Fruit fly (Drosophila melanogaster) whole organism, embryonic: ENCODE measurements around the gene CG14357.
A peak's percentile ranks its signal among the peaks of the same experiment; 100 is the strongest.

Experiments used
- CG10543 ChIP-seq: fragments of 200-800 bp; sonication (Bioruptor generic); optimal IDR thresholded peaks from 3 replicates; lab custom pipeline; 2017; ENCODE audit warnings: missing biosample characterization, mild to moderate bottlenecking, missing genetic modification characterization, moderate library complexity
- CG11456 ChIP-seq: fragments of 200-800 bp; sonication (Bioruptor generic); IDR thresholded peaks from 3 replicates; pipeline ENCODE4 v1.3.6; 2022; ENCODE audit warnings: missing biosample characterization, missing genetic modification characterization
- CG11504 ChIP-seq: fragments of 200-800 bp; sonication (Bioruptor generic); optimal IDR thresholded peaks from 3 replicates; lab custom pipeline; 2019; ENCODE audit warnings: missing biosample characterization, mild to moderate bottlenecking, missing genetic modification characterization, moderate library complexity
- CG12744 ChIP-seq: fragments of 200-800 bp; sonication (Bioruptor generic); optimal IDR thresholded peaks from 2 replicates; lab custom pipeline; 2016; ENCODE audit warnings: missing biosample characterization, missing genetic modification characterization
- CG13287 ChIP-seq: fragments of 200-800 bp; sonication (Bioruptor generic); IDR thresholded peaks from 2 replicates; pipeline ENCODE4 v1.3.6; 2022; ENCODE audit warnings: missing biosample characterization, missing genetic modification characterization; ENCODE audit not compliant: partially characterized antibody
- CG13424 ChIP-seq: fragments of 200-800 bp; sonication (Bioruptor generic); optimal IDR thresholded peaks from 2 replicates; lab custom pipeline; 2019; ENCODE audit warnings: missing biosample characterization, mild to moderate bottlenecking, missing genetic modification characterization, moderate library complexity
- CG17385 ChIP-seq: fragments of 200-800 bp; sonication (Bioruptor generic); optimal IDR thresholded peaks from 3 replicates; lab custom pipeline; 2018; ENCODE audit warnings: missing biosample characterization, mild to moderate bottlenecking, missing genetic modification characterization
- CG30020 ChIP-seq: fragments of 200-800 bp; optimal IDR thresholded peaks from 2 replicates; lab custom pipeline; 2019; ENCODE audit warnings: missing biosample characterization, mild to moderate bottlenecking, missing genetic modification characterization, moderate library complexity
- CG30403 ChIP-seq: fragments of 200-800 bp; sonication (Bioruptor generic); optimal IDR thresholded peaks from 3 replicates; lab custom pipeline; 2016; ENCODE audit warnings: missing biosample characterization, missing genetic modification characterization
- CG31388 ChIP-seq: fragments of 200-800 bp; sonication (Bioruptor generic); optimal IDR thresholded peaks from 2 replicates; lab custom pipeline; 2016; ENCODE audit warnings: missing biosample characterization, missing genetic modification characterization
- CG31441 ChIP-seq: fragments of 200-800 bp; sonication (Bioruptor generic); IDR thresholded peaks from 2 replicates; pipeline ENCODE4 v1.3.6; 2022; ENCODE audit warnings: missing biosample characterization, missing genetic modification characterization
- CG4282 ChIP-seq: fragments of 200-800 bp; sonication (Bioruptor generic); optimal IDR thresholded peaks from 2 replicates; lab custom pipeline; 2016; ENCODE audit warnings: missing biosample characterization, missing genetic modification characterization
- CG4328 ChIP-seq: fragments of 200-800 bp; sonication (Bioruptor generic); optimal IDR thresholded peaks from 3 replicates; lab custom pipeline; 2017; ENCODE audit warnings: missing biosample characterization, missing genetic modification reagents, missing genetic modification characterization
- CG4360 ChIP-seq: fragments of 200-800 bp; sonication (Bioruptor generic); IDR thresholded peaks from 2 replicates; pipeline ENCODE4 v1.3.6; 2022; ENCODE audit warnings: missing biosample characterization, missing genetic modification characterization
- CG6175 ChIP-seq: fragments of 200-800 bp; sonication (Bioruptor generic); IDR thresholded peaks from 3 replicates; pipeline ENCODE4 v1.3.6; 2022; ENCODE audit warnings: missing biosample characterization, missing genetic modification characterization
- CG7745 ChIP-seq: fragments of 200-800 bp; sonication (Bioruptor generic); optimal IDR thresholded peaks from 2 replicates; lab custom pipeline; 2018; ENCODE audit warnings: missing biosample characterization, mild to moderate bottlenecking, missing genetic modification characterization, moderate library complexity
- CoRest ChIP-seq: fragments of 200-800 bp; sonication (Bioruptor generic); optimal IDR thresholded peaks from 3 replicates; lab custom pipeline; 2018; ENCODE audit warnings: missing biosample characterization, mild to moderate bottlenecking, missing genetic modification characterization, moderate library complexity
- D ChIP-seq, 2 experiments: fragments of 200-800 bp in 1 of 2; fragments of >200 bp in 1 of 2; sonication (Bioruptor generic) in 1 of 2; optimal IDR thresholded peaks; 2 replicates in 1 of 2; 3 replicates in 1 of 2; lab custom pipeline; 2017; ENCODE audit warnings: mild to moderate bottlenecking in 1 of 2, missing biosample characterization in 1 of 2, missing genetic modification characterization in 1 of 2, missing genetic modification reagents in 1 of 2
- D19B ChIP-seq: fragments of 200-800 bp; sonication (Bioruptor generic); optimal IDR thresholded peaks from 2 replicates; lab custom pipeline; 2017; ENCODE audit warnings: missing biosample characterization, mild to moderate bottlenecking, missing genetic modification characterization
- Drgx ChIP-seq: fragments of 200-800 bp; sonication (Bioruptor generic); IDR thresholded peaks from 2 replicates; pipeline ENCODE4 v1.3.6; 2022; ENCODE audit warnings: missing biosample characterization, missing genetic modification characterization
- E2f1 ChIP-seq: fragments of 200-800 bp; sonication (Bioruptor generic); IDR thresholded peaks from 2 replicates; pipeline ENCODE4 v1.3.6; 2022; ENCODE audit warnings: missing biosample characterization, missing genetic modification characterization
- E2f2 ChIP-seq: fragments of 200-800 bp; sonication (Bioruptor generic); IDR thresholded peaks from 2 replicates; pipeline ENCODE4 v1.3.6; 2022; ENCODE audit warnings: missing biosample characterization, missing genetic modification characterization
- Eip74EF ChIP-seq, 2 experiments: fragments of 200-800 bp in 1 of 2; fragments of >200 bp in 1 of 2; sonication (Bioruptor generic) in 1 of 2; optimal IDR thresholded peaks; 2 replicates each; lab custom pipeline; 2017 to 2019; ENCODE audit warnings: missing biosample characterization in 2 of 2, missing genetic modification characterization in 2 of 2, mild to moderate bottlenecking in 1 of 2, moderate library complexity in 1 of 2
- GATAe ChIP-seq: fragments of 200-800 bp; sonication (Bioruptor generic); conservative IDR thresholded peaks from 2 replicates; pipeline ENCODE4 v1.3.6; 2022; ENCODE audit warnings: missing biosample characterization, missing genetic modification characterization
- Hr3 ChIP-seq: fragments of 200-800 bp; sonication (Bioruptor generic); optimal IDR thresholded peaks from 3 replicates; lab custom pipeline; 2016; ENCODE audit warnings: missing biosample characterization, missing genetic modification characterization
- MTF-1 ChIP-seq: fragments of 200-800 bp; sonication (Bioruptor generic); optimal IDR thresholded peaks from 2 replicates; lab custom pipeline; 2018; ENCODE audit warnings: missing biosample characterization, mild to moderate bottlenecking, missing genetic modification characterization, borderline replicate concordance
- Max ChIP-seq: fragments of 200-800 bp; sonication (Bioruptor generic); optimal IDR thresholded peaks from 2 replicates; lab custom pipeline; 2016; ENCODE audit warnings: missing biosample characterization, mild to moderate bottlenecking, missing genetic modification characterization
- Mrtf ChIP-seq: fragments of 200-800 bp; sonication (Bioruptor generic); IDR thresholded peaks from 3 replicates; pipeline ENCODE4 v1.3.6; 2022; ENCODE audit warnings: missing biosample characterization, missing genetic modification characterization
- Myb ChIP-seq: fragments of 200-800 bp; sonication (Bioruptor generic); optimal IDR thresholded peaks from 2 replicates; lab custom pipeline; 2016; ENCODE audit warnings: missing biosample characterization, missing genetic modification characterization
- Nf-YC ChIP-seq: fragments of 200-800 bp; optimal IDR thresholded peaks from 3 replicates; lab custom pipeline; 2019; ENCODE audit warnings: missing biosample characterization, mild to moderate bottlenecking, missing genetic modification characterization, moderate library complexity
- Oli ChIP-seq: fragments of 200-800 bp; sonication (Bioruptor generic); optimal IDR thresholded peaks from 2 replicates; lab custom pipeline; 2018; ENCODE audit warnings: missing biosample characterization, mild to moderate bottlenecking, missing genetic modification characterization, moderate library complexity
- Rfx ChIP-seq: fragments of 200-800 bp; sonication (Bioruptor generic); IDR thresholded peaks from 2 replicates; pipeline ENCODE4 v1.3.6; 2022; ENCODE audit warnings: missing biosample characterization, missing genetic modification characterization
- Rx ChIP-seq: fragments of 200-800 bp; sonication (Bioruptor generic); IDR thresholded peaks from 2 replicates; pipeline ENCODE4 v1.3.6; 2022; ENCODE audit warnings: missing biosample characterization, missing genetic modification characterization
- bab2 ChIP-seq: fragments of 200-800 bp; sonication (Bioruptor generic); optimal IDR thresholded peaks from 2 replicates; lab custom pipeline; 2016; ENCODE audit warnings: missing biosample characterization, missing genetic modification characterization
- bigmax ChIP-seq: fragments of 200-800 bp; sonication (Bioruptor generic); optimal IDR thresholded peaks from 2 replicates; lab custom pipeline; 2018; ENCODE audit warnings: missing biosample characterization, mild to moderate bottlenecking, missing genetic modification characterization
- ewg ChIP-seq: fragments of 200-800 bp; sonication (Bioruptor generic); optimal IDR thresholded peaks from 3 replicates; lab custom pipeline; 2017; ENCODE audit warnings: mild to moderate bottlenecking, missing biosample characterization, missing genetic modification reagents, missing genetic modification characterization
- insv ChIP-seq, 2 experiments: fragments of 200-800 bp; sonication (Bioruptor generic); optimal IDR thresholded peaks; 3 replicates each; lab custom pipeline; 2016 to 2018; ENCODE audit warnings: missing biosample characterization in 2 of 2, missing genetic modification characterization in 2 of 2
- inv ChIP-seq: fragments of 200-800 bp; sonication (Bioruptor generic); IDR thresholded peaks from 2 replicates; pipeline ENCODE4 v1.3.6; 2022; ENCODE audit warnings: missing biosample characterization, missing genetic modification characterization; ENCODE audit not compliant: partially characterized antibody
- lbe ChIP-seq: fragments of 200-800 bp; sonication (Bioruptor generic); optimal IDR thresholded peaks from 2 replicates; lab custom pipeline; 2016; ENCODE audit warnings: missing biosample characterization, mild to moderate bottlenecking, missing genetic modification characterization
- lmd ChIP-seq: fragments of 200-800 bp; sonication (Bioruptor generic); IDR thresholded peaks from 2 replicates; pipeline ENCODE4 v1.3.6; 2022; ENCODE audit warnings: missing biosample characterization, missing genetic modification characterization
- otp ChIP-seq: fragments of 200-800 bp; sonication (Bioruptor generic); IDR thresholded peaks from 3 replicates; pipeline ENCODE4, ENCODE4 v1.3.6; 2022; ENCODE audit warnings: missing biosample characterization, missing genetic modification characterization
- run ChIP-seq: fragments of 200-800 bp; sonication (Bioruptor generic); optimal IDR thresholded peaks from 3 replicates; lab custom pipeline; 2018; ENCODE audit warnings: missing biosample characterization, mild to moderate bottlenecking, missing genetic modification characterization
- seq ChIP-seq: fragments of 200-800 bp; sonication (Bioruptor generic); IDR thresholded peaks from 2 replicates; pipeline ENCODE4 v1.3.6; 2022; ENCODE audit warnings: missing biosample characterization, missing genetic modification characterization
- ssp ChIP-seq: fragments of 200-800 bp; sonication (Bioruptor generic); IDR thresholded peaks from 2 replicates; pipeline ENCODE4 v1.3.6; 2022; ENCODE audit warnings: missing biosample characterization, missing genetic modification characterization
- stc ChIP-seq: fragments of 200-800 bp; sonication (Bioruptor generic); IDR thresholded peaks from 2 replicates; pipeline ENCODE4 v1.3.6; 2022; ENCODE audit warnings: missing biosample characterization, missing genetic modification characterization
- sug ChIP-seq: fragments of 200-800 bp; optimal IDR thresholded peaks from 2 replicates; lab custom pipeline; 2019; ENCODE audit warnings: missing biosample characterization, mild to moderate bottlenecking, missing genetic modification characterization, moderate library complexity
- vnd ChIP-seq: fragments of 200-800 bp; sonication (Bioruptor generic); IDR thresholded peaks from 3 replicates; pipeline ENCODE4 v1.3.6; 2022; ENCODE audit warnings: missing biosample characterization, missing genetic modification characterization; ENCODE audit not compliant: partially characterized antibody
- wek ChIP-seq: fragments of 200-800 bp; sonication (Bioruptor generic); optimal IDR thresholded peaks from 3 replicates; lab custom pipeline; 2018; ENCODE audit warnings: missing biosample characterization, mild to moderate bottlenecking, missing genetic modification characterization, moderate library complexity
- zfh2 ChIP-seq: fragments of 200-800 bp; sonication (Bioruptor generic); optimal IDR thresholded peaks from 2 replicates; lab custom pipeline; 2016; ENCODE audit warnings: missing biosample characterization, missing genetic modification characterization

The CG14357 gene

dm6 chr3R:14122347-14122812, 10.4 kb upstream of the CG14357 start, which contains the start of the genes Abi and twf (continued):
- TF ChIP-seq ewg (GFP tag; lab: Kevin White, UChicago), result peak; percentile 50
- TF ChIP-seq seq (GFP tag; lab: Robert Waterston, UW), result no peak
- peak; percentile 33 for TF ChIP-seq CG12744 (GFP tag; lab: Kevin White, UChicago)
- peak; percentile 77 for TF ChIP-seq Rfx
- TF ChIP-seq CG7745 (tag; lab: Kevin White, UChicago), result no peak
- TF ChIP-seq otp (GFP tag; lab: Robert Waterston, UW), result no peak
- TF ChIP-seq E2f2, result peak; percentile 54
- TF ChIP-seq CG4282, result no peak
- no peak for TF ChIP-seq GATAe (GFP tag; lab: Robert Waterston, UW)
- peak; percentile 90 for TF ChIP-seq CG30403 (GFP tag; lab: Kevin White, UChicago)
- 0 out of 3 replicates have a peak, but pooled peaks have one; percentile 16 for TF ChIP-seq CG6175 (GFP tag; lab: Robert Waterston, UW)
- peak; percentile 67 for TF ChIP-seq CG13424
- TF ChIP-seq zfh2, result peak; percentile 74
- TF ChIP-seq Oli (tag; lab: Kevin White, UChicago), result peak; percentile 47
- 0 out of 2 replicates have a peak, but pooled peaks have one; percentile 33 for TF ChIP-seq Rx (GFP tag; lab: Robert Waterston, UW)
- TF ChIP-seq MTF-1 (GFP tag; lab: Kevin White, UChicago), result no peak
- TF ChIP-seq E2f1 (GFP tag; lab: Robert Waterston, UW), result peak; percentile 45; the same call in 1 of the 2 replicates
- TF ChIP-seq ssp (GFP tag; lab: Robert Waterston, UW), result peak; percentile 45
- TF ChIP-seq lmd, result peak; percentile 54
- TF ChIP-seq Myb (GFP tag; lab: Kevin White, UChicago), result peak; percentile 34
- TF ChIP-seq wek (GFP tag; lab: Kevin White, UChicago), result no peak
- TF ChIP-seq run (tag; lab: Kevin White, UChicago), result no peak
- TF ChIP-seq CG11456, result peak; percentile 68; the same call in 1 of the 3 replicates
- peak; percentile 47 for TF ChIP-seq CG10543 (GFP tag; lab: Kevin White, UChicago)
- TF ChIP-seq Nf-YC (tag; lab: Kevin White, UChicago), result no peak
- peak; percentile 34 for TF ChIP-seq bab2
- peak; percentile 59 for TF ChIP-seq CG30020
- no peak for TF ChIP-seq CG4360 (GFP tag; lab: Robert Waterston, UW)
- peak in 1 of 2 experiments; percentile 79 for TF ChIP-seq insv (GFP tag; optimal IDR thresholded peaks at IDR 0.05; lab: Kevin White, UChicago)
- TF ChIP-seq stc (GFP tag; lab: Robert Waterston, UW), result peak; percentile 60; the same call in 1 of the 2 replicates
- TF ChIP-seq Hr3, result peak; percentile 72
- TF ChIP-seq sug (tag; lab: Kevin White, UChicago), result no peak
- 0 out of 2 replicates have a peak, but pooled peaks have one; percentile 19 for TF ChIP-seq Drgx (GFP tag; lab: Robert Waterston, UW)
- TF ChIP-seq CG31388 (GFP tag; lab: Kevin White, UChicago), result peak; percentile 7
- no peak for TF ChIP-seq CG4328 (GFP tag; lab: Kevin White, UChicago)
- TF ChIP-seq CG11504 (tag; lab: Kevin White, UChicago), result peak; percentile 74
- peak; percentile 73 for TF ChIP-seq lbe (GFP tag; lab: Kevin White, UChicago)
- TF ChIP-seq Mrtf (GFP tag; lab: Robert Waterston, UW), result no peak
- peak; percentile 71 for TF ChIP-seq CG31441 (GFP tag; lab: Robert Waterston, UW)
- TF ChIP-seq D (optimal IDR thresholded peaks at IDR 0.05; lab: Kevin White, UChicago), result no peak
- peak; percentile 34 for TF ChIP-seq D (GFP tag; optimal IDR thresholded peaks at IDR 0.05; lab: Kevin White, UChicago)
- TF ChIP-seq D19B (GFP tag; lab: Kevin White, UChicago), result no peak
- TF ChIP-seq bigmax (GFP tag; lab: Kevin White, UChicago), result no peak
- TF ChIP-seq vnd (GFP tag; lab: Robert Waterston, UW), result no peak
- TF ChIP-seq Max (GFP tag; lab: Kevin White, UChicago), result peak; percentile 85
- TF ChIP-seq CoRest, result peak; percentile 77
- peak; percentile 45; the same call in 1 of the 2 replicates for TF ChIP-seq CG13287 (GFP tag; lab: Robert Waterston, UW)
- TF ChIP-seq CG17385 (GFP tag; lab: Kevin White, UChicago), result peak; percentile 62
- peak in 1 of 2 experiments; percentile 9 for TF ChIP-seq Eip74EF (GFP tag; optimal IDR thresholded peaks at IDR 0.05; lab: Kevin White, UChicago)
- no peak for TF ChIP-seq inv (GFP tag; lab: Robert Waterston, UW)
